Fruit fly (Drosophila melanogaster) whole organism, embryonic: ENCODE data around the gene Pop5.

Experiments
- Ada2b ChIP-seq: fragments of 200-800 bp; sonication (Bioruptor generic); IDR thresholded peaks from 2 replicates; pipeline ENCODE4 v1.3.6; 2022; ENCODE audit warnings: missing biosample characterization, missing genetic modification characterization
- Atf3 ChIP-seq: fragments of 200-800 bp; sonication (Bioruptor generic); optimal IDR thresholded peaks from 3 replicates; lab custom pipeline; 2016; ENCODE audit warnings: missing biosample characterization, missing genetic modification characterization
- Bteb2 ChIP-seq: fragments of 200-800 bp; sonication (Bioruptor generic); optimal IDR thresholded peaks from 2 replicates; lab custom pipeline; 2016; ENCODE audit warnings: missing biosample characterization, missing genetic modification characterization
- CG12155 ChIP-seq: fragments of 200-800 bp; sonication (Bioruptor generic); optimal IDR thresholded peaks from 3 replicates; lab custom pipeline; 2016; ENCODE audit warnings: missing biosample characterization, missing genetic modification characterization
- CG12659 ChIP-seq: fragments of 200-800 bp; sonication (Bioruptor generic); optimal IDR thresholded peaks from 3 replicates; lab custom pipeline; 2017; ENCODE audit warnings: mild to moderate bottlenecking, missing biosample characterization, missing genetic modification reagents, missing genetic modification characterization
- CG12744 ChIP-seq: fragments of 200-800 bp; sonication (Bioruptor generic); optimal IDR thresholded peaks from 2 replicates; lab custom pipeline; 2016; ENCODE audit warnings: missing biosample characterization, missing genetic modification characterization
- CG18476 ChIP-seq: fragments of 200-800 bp; sonication (Bioruptor generic); optimal IDR thresholded peaks from 2 replicates; lab custom pipeline; 2016; ENCODE audit warnings: missing biosample characterization, mild to moderate bottlenecking, missing genetic modification characterization
- CG2678 ChIP-seq: fragments of 200-800 bp; sonication (Bioruptor generic); optimal IDR thresholded peaks from 3 replicates; lab custom pipeline; 2019; ENCODE audit warnings: missing biosample characterization, mild to moderate bottlenecking, missing genetic modification characterization, moderate library complexity
- CG30431 ChIP-seq: fragments of 200-800 bp; sonication (Bioruptor generic); optimal IDR thresholded peaks from 2 replicates; lab custom pipeline; 2017; ENCODE audit warnings: missing biosample characterization, missing genetic modification characterization
- CG33213 ChIP-seq: fragments of 200-800 bp; sonication (Bioruptor generic); optimal IDR thresholded peaks from 3 replicates; lab custom pipeline; 2016; ENCODE audit warnings: missing biosample characterization, missing genetic modification characterization
- CG33557 ChIP-seq: fragments of 200-800 bp; sonication (Bioruptor generic); optimal IDR thresholded peaks from 2 replicates; lab custom pipeline; 2019; ENCODE audit warnings: missing biosample characterization, mild to moderate bottlenecking, missing genetic modification characterization, moderate library complexity
- CG4424 ChIP-seq: fragments of 200-800 bp; sonication (Bioruptor generic); optimal IDR thresholded peaks from 3 replicates; lab custom pipeline; 2016; ENCODE audit warnings: missing biosample characterization, missing genetic modification characterization
- CG4854 ChIP-seq: fragments of 200-800 bp; sonication (Bioruptor generic); optimal IDR thresholded peaks from 2 replicates; lab custom pipeline; 2016; ENCODE audit warnings: missing biosample characterization, missing genetic modification characterization, inconsistent platforms
- CG6689 ChIP-seq: fragments of 200-800 bp; sonication (Bioruptor generic); IDR thresholded peaks from 2 replicates; pipeline ENCODE4 v1.3.6; 2022; ENCODE audit warnings: missing biosample characterization, missing genetic modification characterization
- CG6854 ChIP-seq: fragments of 200-800 bp; sonication (Bioruptor generic); optimal IDR thresholded peaks from 3 replicates; lab custom pipeline; 2017; ENCODE audit warnings: missing biosample characterization, mild to moderate bottlenecking, missing genetic modification characterization
- CG7928 ChIP-seq: fragments of 200-800 bp; sonication (Bioruptor generic); optimal IDR thresholded peaks from 2 replicates; lab custom pipeline; 2017; ENCODE audit warnings: missing biosample characterization, mild to moderate bottlenecking, missing genetic modification characterization
- CG8089 ChIP-seq: fragments of 200-800 bp; sonication (Bioruptor generic); optimal IDR thresholded peaks from 3 replicates; lab custom pipeline; 2016; ENCODE audit warnings: missing biosample characterization, missing genetic modification characterization
- CG8281 ChIP-seq: fragments of 200-800 bp; sonication (Bioruptor generic); optimal IDR thresholded peaks from 2 replicates; lab custom pipeline; 2018; ENCODE audit warnings: missing biosample characterization, mild to moderate bottlenecking, missing genetic modification characterization, moderate library complexity
- CG9437 ChIP-seq: fragments of 200-800 bp; sonication (Bioruptor generic); optimal IDR thresholded peaks from 2 replicates; lab custom pipeline; 2018; ENCODE audit warnings: missing biosample characterization, mild to moderate bottlenecking, missing genetic modification characterization
- Dbx ChIP-seq: fragments of 200-800 bp; sonication (Bioruptor generic); IDR thresholded peaks from 3 replicates; pipeline ENCODE4 v1.3.6; 2022; ENCODE audit warnings: missing biosample characterization, missing genetic modification characterization
- Dp ChIP-seq: fragments of 200-800 bp; sonication (Bioruptor generic); optimal IDR thresholded peaks from 2 replicates; lab custom pipeline; 2018; ENCODE audit warnings: missing biosample characterization, mild to moderate bottlenecking, missing genetic modification characterization, moderate library complexity
- E2f1 ChIP-seq: fragments of 200-800 bp; sonication (Bioruptor generic); IDR thresholded peaks from 2 replicates; pipeline ENCODE4 v1.3.6; 2022; ENCODE audit warnings: missing biosample characterization, missing genetic modification characterization
- GATAe ChIP-seq: fragments of 200-800 bp; sonication (Bioruptor generic); conservative IDR thresholded peaks from 2 replicates; pipeline ENCODE4 v1.3.6; 2022; ENCODE audit warnings: missing biosample characterization, missing genetic modification characterization
- H2.0 ChIP-seq: fragments of 200-800 bp; sonication (Bioruptor generic); IDR thresholded peaks from 2 replicates; pipeline ENCODE4 v1.3.6; 2022; ENCODE audit warnings: missing biosample characterization, missing genetic modification characterization
- Hr3 ChIP-seq: fragments of 200-800 bp; sonication (Bioruptor generic); optimal IDR thresholded peaks from 3 replicates; lab custom pipeline; 2016; ENCODE audit warnings: missing biosample characterization, missing genetic modification characterization
- Hsf ChIP-seq: fragments of 200-800 bp; sonication (Bioruptor generic); optimal IDR thresholded peaks from 3 replicates; lab custom pipeline; 2016; ENCODE audit warnings: missing biosample characterization, missing genetic modification characterization
- Jarid2 ChIP-seq: fragments of 200-800 bp; sonication (Bioruptor generic); optimal IDR thresholded peaks from 3 replicates; lab custom pipeline; 2017; ENCODE audit warnings: mild to moderate bottlenecking, missing biosample characterization, missing genetic modification reagents, missing genetic modification characterization
- Side ChIP-seq: fragments of 200-800 bp; sonication (Bioruptor generic); optimal IDR thresholded peaks from 2 replicates; lab custom pipeline; 2016; ENCODE audit warnings: missing biosample characterization, missing genetic modification characterization
- Sin3A ChIP-seq: fragments of >200 bp; optimal IDR thresholded peaks from 2 replicates; lab custom pipeline; 2018
- ato ChIP-seq: fragments of 200-800 bp; sonication (Bioruptor generic); IDR thresholded peaks from 2 replicates; pipeline ENCODE4 v1.3.6; 2022; ENCODE audit warnings: missing biosample characterization, missing genetic modification characterization; ENCODE audit not compliant: partially characterized antibody
- chn ChIP-seq: fragments of 200-800 bp; sonication (Bioruptor generic); optimal IDR thresholded peaks from 2 replicates; lab custom pipeline; 2016; ENCODE audit warnings: missing biosample characterization, missing genetic modification characterization
- dysf ChIP-seq: fragments of 200-800 bp; sonication (Bioruptor generic); IDR thresholded peaks from 3 replicates; pipeline ENCODE4 v1.3.6; 2022; ENCODE audit warnings: missing biosample characterization, missing genetic modification characterization
- en ChIP-seq: fragments of 200-800 bp; sonication (Bioruptor generic); optimal IDR thresholded peaks from 2 replicates; lab custom pipeline; 2016; ENCODE audit warnings: missing biosample characterization, missing genetic modification characterization
- grn ChIP-seq: fragments of 200-800 bp; sonication (Bioruptor generic); optimal IDR thresholded peaks from 3 replicates; lab custom pipeline; 2017; ENCODE audit warnings: missing biosample characterization, missing genetic modification characterization
- gsb-n ChIP-seq: fragments of 200-800 bp; sonication (Bioruptor generic); optimal IDR thresholded peaks from 3 replicates; lab custom pipeline; 2018; ENCODE audit warnings: missing biosample characterization, mild to moderate bottlenecking, missing genetic modification characterization
- insv ChIP-seq, 2 experiments: fragments of 200-800 bp; sonication (Bioruptor generic); optimal IDR thresholded peaks; 3 replicates each; lab custom pipeline; 2016 to 2018; ENCODE audit warnings: missing biosample characterization in 2 of 2, missing genetic modification characterization in 2 of 2
- lab ChIP-seq: fragments of 200-800 bp; sonication (Bioruptor generic); optimal IDR thresholded peaks from 3 replicates; lab custom pipeline; 2017; ENCODE audit warnings: missing biosample characterization, missing genetic modification characterization, mild to moderate bottlenecking, moderate library complexity, missing genetic modification reagents
- lilli ChIP-seq: fragments of 200-800 bp; sonication (Bioruptor generic); optimal IDR thresholded peaks from 3 replicates; lab custom pipeline; 2016; ENCODE audit warnings: missing biosample characterization, missing genetic modification characterization
- org-1 ChIP-seq: fragments of 200-800 bp; sonication (Bioruptor generic); optimal IDR thresholded peaks from 2 replicates; lab custom pipeline; 2017; ENCODE audit warnings: missing biosample characterization, missing genetic modification characterization
- pnt ChIP-seq: fragments of 200-800 bp; sonication (Bioruptor generic); optimal IDR thresholded peaks from 3 replicates; lab custom pipeline; 2016; ENCODE audit warnings: missing biosample characterization, missing genetic modification characterization
- psq ChIP-seq: fragments of 200-800 bp; sonication (Bioruptor generic); optimal IDR thresholded peaks from 2 replicates; lab custom pipeline; 2017; ENCODE audit warnings: missing biosample characterization, missing genetic modification characterization
- sens-2 ChIP-seq: fragments of 200-800 bp; sonication (Bioruptor generic); IDR thresholded peaks from 2 replicates; pipeline ENCODE4 v1.3.6; 2022; ENCODE audit warnings: missing biosample characterization, missing genetic modification characterization
- seq ChIP-seq: fragments of 200-800 bp; sonication (Bioruptor generic); IDR thresholded peaks from 2 replicates; pipeline ENCODE4 v1.3.6; 2022; ENCODE audit warnings: missing biosample characterization, missing genetic modification characterization
- sima ChIP-seq: fragments of 200-800 bp; sonication (Bioruptor generic); optimal IDR thresholded peaks from 2 replicates; lab custom pipeline; 2016; ENCODE audit warnings: missing biosample characterization, missing genetic modification characterization
- stwl ChIP-seq: fragments of 200-800 bp; sonication (Bioruptor generic); optimal IDR thresholded peaks from 3 replicates; lab custom pipeline; 2018; ENCODE audit warnings: missing biosample characterization, mild to moderate bottlenecking, missing genetic modification characterization, moderate library complexity
- tna ChIP-seq: fragments of 200-800 bp; sonication (Bioruptor generic); IDR thresholded peaks from 2 replicates; pipeline ENCODE4 v1.3.6; 2022; ENCODE audit warnings: missing biosample characterization, missing genetic modification characterization; ENCODE audit not compliant: partially characterized antibody
- vnd ChIP-seq: fragments of 200-800 bp; sonication (Bioruptor generic); IDR thresholded peaks from 3 replicates; pipeline ENCODE4 v1.3.6; 2022; ENCODE audit warnings: missing biosample characterization, missing genetic modification characterization; ENCODE audit not compliant: partially characterized antibody
- zen ChIP-seq: fragments of 200-800 bp; sonication (Bioruptor generic); optimal IDR thresholded peaks from 3 replicates; lab custom pipeline; 2018; ENCODE audit warnings: missing biosample characterization, mild to moderate bottlenecking, missing genetic modification characterization, moderate library complexity
- zf30C ChIP-seq: fragments of 200-800 bp; sonication (Bioruptor generic); optimal IDR thresholded peaks from 3 replicates; lab custom pipeline; 2018; ENCODE audit warnings: missing biosample characterization, mild to moderate bottlenecking, missing genetic modification characterization
- zfh1 ChIP-seq: fragments of 200-800 bp; sonication (Bioruptor generic); IDR thresholded peaks from 3 replicates; pipeline ENCODE4 v1.3.6; 2022; ENCODE audit warnings: missing biosample characterization, missing genetic modification characterization

The Pop5 gene

dm6 chr3L:17003251-17004171 is 41.3 kb downstream of the Pop5 start (continued):
- peak; percentile 69; the same call in 2 of the 3 replicates for TF ChIP-seq vnd (GFP tag; lab: Robert Waterston, UW)
- no peak for TF ChIP-seq Side (GFP tag; lab: Kevin White, UChicago)
- no peak; the same call in 1 of the 2 replicates for TF ChIP-seq sens-2 (GFP tag; lab: Robert Waterston, UW)
- TF ChIP-seq grn (GFP tag; lab: Kevin White, UChicago), result peak; percentile 90
- no peak for TF ChIP-seq CG12155 (GFP tag; lab: Kevin White, UChicago)
- no peak for TF ChIP-seq zen (tag; lab: Kevin White, UChicago)
- TF ChIP-seq CG12744, result no peak
- TF ChIP-seq insv (GFP tag; optimal IDR thresholded peaks at IDR 0.05; lab: Kevin White, UChicago), result no peak
- TF ChIP-seq sima (GFP tag; lab: Kevin White, UChicago), result no peak
- TF ChIP-seq psq (GFP tag; lab: Kevin White, UChicago), result no peak
- no peak for TF ChIP-seq lilli
- no peak for TF ChIP-seq Atf3 (GFP tag; lab: Kevin White, UChicago)
- TF ChIP-seq CG4424 (GFP tag; lab: Kevin White, UChicago), result no peak
- no peak for TF ChIP-seq Bteb2 (GFP tag; lab: Kevin White, UChicago)
- TF ChIP-seq zfh1 (GFP tag; lab: Robert Waterston, UW), result no peak
- TF ChIP-seq zf30C (GFP tag; lab: Kevin White, UChicago), result no peak
- TF ChIP-seq tna (GFP tag; lab: Robert Waterston, UW), result no peak
- no peak for TF ChIP-seq CG6689 (GFP tag; lab: Robert Waterston, UW)
- TF ChIP-seq H2.0 (GFP tag; lab: Robert Waterston, UW), result no peak
- TF ChIP-seq CG12659 (GFP tag; lab: Kevin White, UChicago), result no peak
- TF ChIP-seq CG9437 (GFP tag; lab: Kevin White, UChicago), result no peak
- TF ChIP-seq CG7928, result no peak
- TF ChIP-seq CG33213 (GFP tag; lab: Kevin White, UChicago), result no peak
- TF ChIP-seq gsb-n (tag; lab: Kevin White, UChicago), result no peak
- TF ChIP-seq CG18476 (GFP tag; lab: Kevin White, UChicago), result no peak
- TF ChIP-seq CG6854 (GFP tag; lab: Kevin White, UChicago), result no peak
- TF ChIP-seq CG33557 (GFP tag; lab: Kevin White, UChicago), result no peak
- TF ChIP-seq seq (GFP tag; lab: Robert Waterston, UW), result no peak
- TF ChIP-seq Hsf (GFP tag; lab: Kevin White, UChicago), result no peak
- TF ChIP-seq Sin3A (lab: Kevin White, UChicago), result no peak
- TF ChIP-seq Dp (GFP tag; lab: Kevin White, UChicago), result no peak
- TF ChIP-seq Ada2b (GFP tag; lab: Robert Waterston, UW), result no peak
- TF ChIP-seq CG8281 (tag; lab: Kevin White, UChicago), result no peak
- no peak for TF ChIP-seq CG4854 (GFP tag; lab: Kevin White, UChicago)
- TF ChIP-seq dysf (GFP tag; lab: Robert Waterston, UW), result no peak
- TF ChIP-seq Jarid2 (GFP tag; lab: Kevin White, UChicago), result peak; percentile 7
- no peak for TF ChIP-seq ato (GFP tag; lab: Robert Waterston, UW)
- no peak for TF ChIP-seq en
- no peak for TF ChIP-seq Hr3
- TF ChIP-seq pnt (GFP tag; lab: Kevin White, UChicago), result no peak
- no peak for TF ChIP-seq CG8089 (GFP tag; lab: Kevin White, UChicago)
- peak; percentile 74 for TF ChIP-seq Dbx (GFP tag; lab: Robert Waterston, UW)
- TF ChIP-seq chn (GFP tag; lab: Kevin White, UChicago), result no peak
- TF ChIP-seq stwl (tag; lab: Kevin White, UChicago), result no peak
- TF ChIP-seq lab (GFP tag; lab: Kevin White, UChicago), result peak; percentile 81
- TF ChIP-seq CG30431 (GFP tag; lab: Kevin White, UChicago), result no peak
- no peak for TF ChIP-seq GATAe
- peak; percentile 8 for TF ChIP-seq CG2678 (tag; lab: Kevin White, UChicago)
- TF ChIP-seq org-1 (GFP tag; lab: Kevin White, UChicago), result no peak
- TF ChIP-seq E2f1, result 0 out of 2 replicates have a peak, but pooled peaks have one; percentile 8
